Fruit fly (Drosophila melanogaster) whole organism, embryonic: ENCODE data around the gene CG15553.

ENCODE experiments used
- Atf-2 ChIP-seq: fragments of 200-800 bp; sonication (Bioruptor generic); optimal IDR thresholded peaks from 2 replicates; lab custom pipeline; 2016; ENCODE audit warnings: missing biosample characterization, missing genetic modification characterization
- BEAF-32 ChIP-seq: fragments of 200-800 bp; sonication (Bioruptor generic); optimal IDR thresholded peaks from 3 replicates; lab custom pipeline; 2017; ENCODE audit warnings: missing biosample characterization, missing genetic modification characterization, mild to moderate bottlenecking, moderate library complexity, missing genetic modification reagents
- CG10959 ChIP-seq: fragments of 200-800 bp; sonication (Bioruptor generic); IDR thresholded peaks from 2 replicates; pipeline ENCODE4 v1.3.6; 2022; ENCODE audit warnings: missing biosample characterization, missing genetic modification characterization
- CG11723 ChIP-seq: fragments of 200-800 bp; sonication (Bioruptor generic); optimal IDR thresholded peaks from 2 replicates; lab custom pipeline; 2017; ENCODE audit warnings: missing biosample characterization, mild to moderate bottlenecking, missing genetic modification characterization
- CG12104 ChIP-seq: fragments of 200-800 bp; sonication (Bioruptor generic); optimal IDR thresholded peaks from 3 replicates; lab custom pipeline; 2016; ENCODE audit warnings: missing biosample characterization, missing genetic modification characterization
- CG12236 ChIP-seq: fragments of 200-800 bp; sonication (Bioruptor generic); optimal IDR thresholded peaks from 2 replicates; lab custom pipeline; 2016; ENCODE audit warnings: missing biosample characterization, missing genetic modification characterization
- CG12942 ChIP-seq: fragments of 200-800 bp; sonication (Bioruptor generic); optimal IDR thresholded peaks from 3 replicates; lab custom pipeline; 2016; ENCODE audit warnings: missing biosample characterization, missing genetic modification characterization
- CG13894 ChIP-seq: fragments of 200-800 bp; sonication (Bioruptor generic); optimal IDR thresholded peaks from 3 replicates; lab custom pipeline; 2018; ENCODE audit warnings: missing biosample characterization, mild to moderate bottlenecking, missing genetic modification characterization, moderate library complexity
- CG15073 ChIP-seq: fragments of 200-800 bp; sonication (Bioruptor generic); optimal IDR thresholded peaks from 2 replicates; lab custom pipeline; 2016; ENCODE audit warnings: missing biosample characterization, missing genetic modification characterization
- CG17829 ChIP-seq: fragments of 200-800 bp; optimal IDR thresholded peaks from 2 replicates; lab custom pipeline; 2019; ENCODE audit warnings: missing biosample characterization, mild to moderate bottlenecking, missing genetic modification characterization, moderate library complexity
- CG4328 ChIP-seq: fragments of 200-800 bp; sonication (Bioruptor generic); optimal IDR thresholded peaks from 3 replicates; lab custom pipeline; 2017; ENCODE audit warnings: missing biosample characterization, missing genetic modification reagents, missing genetic modification characterization
- CG6654 ChIP-seq: fragments of 200-800 bp; sonication (Bioruptor generic); optimal IDR thresholded peaks from 2 replicates; lab custom pipeline; 2017; ENCODE audit warnings: missing biosample characterization, mild to moderate bottlenecking, missing genetic modification characterization
- CG6813 ChIP-seq: fragments of 200-800 bp; sonication (Bioruptor generic); optimal IDR thresholded peaks from 2 replicates; lab custom pipeline; 2017; ENCODE audit warnings: missing biosample characterization, missing genetic modification characterization, mild to moderate bottlenecking, moderate library complexity, missing genetic modification reagents
- CG6854 ChIP-seq: fragments of 200-800 bp; sonication (Bioruptor generic); optimal IDR thresholded peaks from 3 replicates; lab custom pipeline; 2017; ENCODE audit warnings: missing biosample characterization, mild to moderate bottlenecking, missing genetic modification characterization
- CG9437 ChIP-seq: fragments of 200-800 bp; sonication (Bioruptor generic); optimal IDR thresholded peaks from 2 replicates; lab custom pipeline; 2018; ENCODE audit warnings: missing biosample characterization, mild to moderate bottlenecking, missing genetic modification characterization
- CHES-1-like ChIP-seq: fragments of 200-800 bp; sonication (Bioruptor generic); optimal IDR thresholded peaks from 2 replicates; lab custom pipeline; 2016; ENCODE audit warnings: missing biosample characterization, missing genetic modification characterization
- Fer3 ChIP-seq: fragments of 200-800 bp; sonication (Bioruptor generic); optimal IDR thresholded peaks from 2 replicates; lab custom pipeline; 2018; ENCODE audit warnings: missing biosample characterization, mild to moderate bottlenecking, missing genetic modification characterization, moderate library complexity
- Hr51 ChIP-seq, 2 experiments: fragments of 200-800 bp; sonication (Bioruptor generic); optimal IDR thresholded peaks; 2 replicates in 1 of 2; 3 replicates in 1 of 2; lab custom pipeline; 2016 to 2018; ENCODE audit warnings: missing biosample characterization in 2 of 2, missing genetic modification characterization in 2 of 2, mild to moderate bottlenecking in 1 of 2, moderate library complexity in 1 of 2
- Jarid2 ChIP-seq: fragments of 200-800 bp; sonication (Bioruptor generic); optimal IDR thresholded peaks from 3 replicates; lab custom pipeline; 2017; ENCODE audit warnings: mild to moderate bottlenecking, missing biosample characterization, missing genetic modification reagents, missing genetic modification characterization
- Lhr ChIP-seq: fragments of 200-800 bp; sonication (Bioruptor generic); optimal IDR thresholded peaks from 3 replicates; lab custom pipeline; 2017; ENCODE audit warnings: mild to moderate bottlenecking, missing biosample characterization, missing genetic modification reagents, missing genetic modification characterization
- MBD-R2 ChIP-seq: fragments of 200-800 bp; sonication (Bioruptor generic); IDR thresholded peaks from 2 replicates; pipeline ENCODE4 v1.3.6; 2022; ENCODE audit warnings: missing biosample characterization, missing genetic modification characterization
- Mad ChIP-seq: fragments of 200-800 bp; sonication (Bioruptor generic); optimal IDR thresholded peaks from 2 replicates; lab custom pipeline; 2016; ENCODE audit warnings: missing biosample characterization, missing genetic modification characterization
- Meics ChIP-seq: fragments of 200-800 bp; sonication (Bioruptor generic); optimal IDR thresholded peaks from 2 replicates; lab custom pipeline; 2017; ENCODE audit warnings: missing biosample characterization, mild to moderate bottlenecking, missing genetic modification characterization
- NFAT ChIP-seq: fragments of 200-800 bp; sonication (Bioruptor generic); IDR thresholded peaks from 2 replicates; pipeline ENCODE4 v1.3.6; 2022; ENCODE audit warnings: missing biosample characterization, missing genetic modification characterization
- Ptx1 ChIP-seq: fragments of 200-800 bp; sonication (Bioruptor generic); IDR thresholded peaks from 2 replicates; pipeline ENCODE4 v1.3.6; 2022; ENCODE audit warnings: missing biosample characterization, missing genetic modification characterization
- Sin3A ChIP-seq: fragments of >200 bp; optimal IDR thresholded peaks from 2 replicates; lab custom pipeline; 2018
- Six4 ChIP-seq: fragments of 200-800 bp; sonication (Bioruptor generic); optimal IDR thresholded peaks from 2 replicates; lab custom pipeline; 2016; ENCODE audit warnings: missing biosample characterization, missing genetic modification characterization
- Usf ChIP-seq: fragments of 200-800 bp; sonication (Bioruptor generic); optimal IDR thresholded peaks from 2 replicates; lab custom pipeline; 2017; ENCODE audit warnings: missing genotype, missing biosample characterization, missing genetic modification characterization
- Xrp1 ChIP-seq: fragments of 200-800 bp; sonication (Bioruptor generic); IDR thresholded peaks from 2 replicates; pipeline ENCODE4 v1.3.6; 2022; ENCODE audit warnings: missing biosample characterization, missing genetic modification characterization
- ab ChIP-seq: fragments of 200-800 bp; sonication (Bioruptor generic); optimal IDR thresholded peaks from 2 replicates; lab custom pipeline; 2016; ENCODE audit warnings: missing biosample characterization, missing genetic modification characterization
- bigmax ChIP-seq: fragments of 200-800 bp; sonication (Bioruptor generic); optimal IDR thresholded peaks from 2 replicates; lab custom pipeline; 2018; ENCODE audit warnings: missing biosample characterization, mild to moderate bottlenecking, missing genetic modification characterization
- br ChIP-seq: fragments of >200 bp; optimal IDR thresholded peaks from 2 replicates; lab custom pipeline; 2017
- chm ChIP-seq: fragments of 200-800 bp; sonication (Bioruptor generic); IDR thresholded peaks from 2 replicates; pipeline ENCODE4 v1.3.6; 2022; ENCODE audit warnings: missing biosample characterization, missing genetic modification characterization
- gcm2 ChIP-seq: fragments of 200-800 bp; sonication (Bioruptor generic); optimal IDR thresholded peaks from 2 replicates; lab custom pipeline; 2016; ENCODE audit warnings: missing biosample characterization, missing genetic modification characterization
- gsb ChIP-seq: fragments of 200-800 bp; sonication (Bioruptor generic); IDR thresholded peaks from 2 replicates; pipeline ENCODE4 v1.3.6; 2022; ENCODE audit warnings: missing biosample characterization, missing genetic modification characterization
- insv ChIP-seq, 2 experiments: fragments of 200-800 bp; sonication (Bioruptor generic); optimal IDR thresholded peaks; 3 replicates each; lab custom pipeline; 2016 to 2018; ENCODE audit warnings: missing biosample characterization in 2 of 2, missing genetic modification characterization in 2 of 2
- kah ChIP-seq: fragments of 200-800 bp; sonication (Bioruptor generic); optimal IDR thresholded peaks from 2 replicates; lab custom pipeline; 2018; ENCODE audit warnings: missing biosample characterization, mild to moderate bottlenecking, missing genetic modification characterization
- lola ChIP-seq, 3 experiments: fragments of >200 bp in 2 of 3; fragments of 200-800 bp in 1 of 3; sonication (Bioruptor generic) in 1 of 3; optimal IDR thresholded peaks; 2 replicates each; lab custom pipeline; 2017 to 2019; ENCODE audit warnings: missing biosample characterization in 3 of 3, missing genetic modification characterization in 3 of 3, mild to moderate bottlenecking in 1 of 3, moderate library complexity in 1 of 3
- peb ChIP-seq: fragments of 200-800 bp; sonication (Bioruptor generic); IDR thresholded peaks from 2 replicates; pipeline ENCODE4 v1.3.6; 2022; ENCODE audit warnings: missing biosample characterization, missing genetic modification characterization
- pita ChIP-seq: fragments of 200-800 bp; sonication (Bioruptor generic); optimal IDR thresholded peaks from 2 replicates; lab custom pipeline; 2017; ENCODE audit warnings: missing biosample characterization, mild to moderate bottlenecking, missing genetic modification characterization
- repo ChIP-seq: fragments of 200-800 bp; sonication (Bioruptor generic); optimal IDR thresholded peaks from 2 replicates; lab custom pipeline; 2016; ENCODE audit warnings: missing biosample characterization, missing genetic modification characterization
- scrt ChIP-seq: fragments of 200-800 bp; sonication (Bioruptor generic); optimal IDR thresholded peaks from 2 replicates; lab custom pipeline; 2018; ENCODE audit warnings: missing biosample characterization, mild to moderate bottlenecking, missing genetic modification characterization, moderate library complexity
- sim ChIP-seq: fragments of 200-800 bp; sonication (Bioruptor generic); IDR thresholded peaks from 2 replicates; pipeline ENCODE4 v1.3.6; 2022; ENCODE audit warnings: missing biosample characterization, missing genetic modification characterization
- sima ChIP-seq: fragments of 200-800 bp; sonication (Bioruptor generic); optimal IDR thresholded peaks from 2 replicates; lab custom pipeline; 2016; ENCODE audit warnings: missing biosample characterization, missing genetic modification characterization
- slp2 ChIP-seq: fragments of 200-800 bp; sonication (Bioruptor generic); optimal IDR thresholded peaks from 2 replicates; lab custom pipeline; 2016; ENCODE audit warnings: missing biosample characterization, missing genetic modification characterization
- tx ChIP-seq: fragments of 200-800 bp; sonication (Bioruptor generic); optimal IDR thresholded peaks from 2 replicates; lab custom pipeline; 2016; ENCODE audit warnings: missing biosample characterization, missing genetic modification characterization
- yki ChIP-seq: fragments of >200 bp; optimal IDR thresholded peaks from 3 replicates; lab custom pipeline; 2018
- z ChIP-seq: fragments of 200-800 bp; sonication (Bioruptor generic); IDR thresholded peaks from 3 replicates; pipeline ENCODE4 v1.3.6; 2022; ENCODE audit warnings: missing biosample characterization, missing genetic modification characterization
- zf30C ChIP-seq: fragments of 200-800 bp; sonication (Bioruptor generic); optimal IDR thresholded peaks from 3 replicates; lab custom pipeline; 2018; ENCODE audit warnings: missing biosample characterization, mild to moderate bottlenecking, missing genetic modification characterization

Gene CG15553

dm6 chr3R:31060708-31061625, 40.0 kb downstream of the CG15553 start, which contains the start of gene dco (continued):
- TF ChIP-seq Fer3 (tag; lab: Kevin White, UChicago) = peak; percentile 74
- peak; percentile 59; the same call in 1 of the 3 replicates for TF ChIP-seq z (GFP tag; lab: Robert Waterston, UW)
- TF ChIP-seq CG10959 (GFP tag; lab: Robert Waterston, UW) = peak; percentile 82
- TF ChIP-seq CG15073 (GFP tag; lab: Kevin White, UChicago) = no peak
- peak; percentile 13 for TF ChIP-seq yki (lab: Kevin White, UChicago)
- peak; percentile 92 for TF ChIP-seq Ptx1
- peak; percentile 22 for TF ChIP-seq pita (GFP tag; lab: Kevin White, UChicago)
- TF ChIP-seq CG9437 (GFP tag; lab: Kevin White, UChicago) = no peak
- TF ChIP-seq Meics (GFP tag; lab: Kevin White, UChicago) = peak; percentile 81
- no peak for TF ChIP-seq zf30C (GFP tag; lab: Kevin White, UChicago)
- TF ChIP-seq slp2 (GFP tag; lab: Kevin White, UChicago) = peak; percentile 65
- no peak for TF ChIP-seq CG12236 (GFP tag; lab: Kevin White, UChicago)
- TF ChIP-seq gcm2 (GFP tag; lab: Kevin White, UChicago) = no peak
- peak; percentile 57 for TF ChIP-seq CG12104
- TF ChIP-seq Jarid2 (GFP tag; lab: Kevin White, UChicago) = peak; percentile 72
- peak in 1 of 2 experiments; percentile 53 for TF ChIP-seq insv (GFP tag; optimal IDR thresholded peaks at IDR 0.05; lab: Kevin White, UChicago)
- peak; percentile 60 for TF ChIP-seq Mad
- no peak for TF ChIP-seq br (lab: Kevin White, UChicago)
- no peak for TF ChIP-seq kah
- TF ChIP-seq bigmax (GFP tag; lab: Kevin White, UChicago) = peak; percentile 42
- TF ChIP-seq sima = no peak
- TF ChIP-seq Atf-2 = peak; percentile 4
- TF ChIP-seq CG6813 (GFP tag; lab: Kevin White, UChicago) = peak; percentile 16
- peak; percentile 21 for TF ChIP-seq CG6654 (GFP tag; lab: Kevin White, UChicago)
- TF ChIP-seq CHES-1-like (GFP tag; lab: Kevin White, UChicago) = no peak
- TF ChIP-seq tx = peak; percentile 32
- TF ChIP-seq Xrp1 (GFP tag; lab: Robert Waterston, UW) = peak; percentile 61
- TF ChIP-seq CG4328 (GFP tag; lab: Kevin White, UChicago) = peak; percentile 68
- no peak for TF ChIP-seq scrt (GFP tag; lab: Kevin White, UChicago)
- peak; percentile 69 for TF ChIP-seq chm
- TF ChIP-seq CG13894 = peak; percentile 44
- TF ChIP-seq NFAT (GFP tag; lab: Robert Waterston, UW) = peak; percentile 97
- TF ChIP-seq Usf (GFP tag; lab: Kevin White, UChicago) = peak; percentile 67
- TF ChIP-seq CG11723 (GFP tag; lab: Kevin White, UChicago) = peak; percentile 4
- TF ChIP-seq peb = peak; percentile 42; the same call in 1 of the 2 replicates
- TF ChIP-seq gsb (GFP tag; lab: Robert Waterston, UW) = peak; percentile 56; the same call in 1 of the 2 replicates
- TF ChIP-seq lola (GFP tag; optimal IDR thresholded peaks at IDR 0.05; lab: Kevin White, UChicago) = peak in 1 of 3 experiments; percentile 1
- peak; percentile 84 for TF ChIP-seq Sin3A (lab: Kevin White, UChicago)
- TF ChIP-seq Lhr = peak; percentile 95
- TF ChIP-seq Six4 (GFP tag; lab: Kevin White, UChicago) = peak; percentile 71
- TF ChIP-seq sim (GFP tag; lab: Robert Waterston, UW) = 0 out of 2 replicates have a peak, but pooled peaks have one; percentile 20
- no peak for TF ChIP-seq ab (GFP tag; lab: Kevin White, UChicago)
- peak; percentile 80 for TF ChIP-seq CG17829 (tag; lab: Kevin White, UChicago)
- peak; percentile 22 to 63 for TF ChIP-seq Hr51 (GFP tag; optimal IDR thresholded peaks at IDR 0.05; lab: Kevin White, UChicago)
- TF ChIP-seq repo = peak; percentile 67
- no peak for TF ChIP-seq CG6854 (GFP tag; lab: Kevin White, UChicago)
- peak; percentile 41 for TF ChIP-seq BEAF-32 (GFP tag; lab: Kevin White, UChicago)
- peak; percentile 21 for TF ChIP-seq MBD-R2 (GFP tag; lab: Robert Waterston, UW)
- TF ChIP-seq CG12942 (GFP tag; lab: Kevin White, UChicago) = peak; percentile 24
